Fruit fly (Drosophila melanogaster) whole organism, wandering third instar larva: ENCODE measurements around the gene PIG-Wa.

Experiments
- Abd-B ChIP-seq: fragments of >200 bp; optimal IDR thresholded peaks from 2 replicates; lab custom pipeline; 2017; ENCODE audit warnings: missing biosample characterization, missing genetic modification characterization
- Dfd ChIP-seq: fragments of >200 bp; optimal IDR thresholded peaks from 2 replicates; lab custom pipeline; 2017; ENCODE audit warnings: missing biosample characterization, missing genetic modification characterization
- HLH106 ChIP-seq: fragments of 200-800 bp; optimal IDR thresholded peaks from 3 replicates; lab custom pipeline; 2019; ENCODE audit warnings: missing biosample characterization, mild to moderate bottlenecking, missing genetic modification characterization, moderate library complexity
- Jra ChIP-seq: sonication (Bioruptor generic); optimal IDR thresholded peaks from 2 replicates; lab custom pipeline; 2016; ENCODE audit warnings: missing biosample characterization, missing genetic modification characterization
- Myc ChIP-seq: fragments of >200 bp; optimal IDR thresholded peaks from 2 replicates; lab custom pipeline; 2017
- N ChIP-seq: fragments of >200 bp; optimal IDR thresholded peaks from 2 replicates; lab custom pipeline; 2018; ENCODE audit warnings: missing biosample characterization, missing external identifiers, missing genetic modification characterization
- dsf ChIP-seq: sonication (Bioruptor generic); optimal IDR thresholded peaks from 2 replicates; lab custom pipeline; 2016; ENCODE audit warnings: missing biosample characterization, missing genetic modification characterization, borderline replicate concordance
- fru ChIP-seq: fragments of 200-800 bp; sonication (Bioruptor generic); optimal IDR thresholded peaks from 3 replicates; lab custom pipeline; 2016; ENCODE audit warnings: missing biosample characterization, mild to moderate bottlenecking, missing genetic modification characterization
- jim ChIP-seq: fragments of 175-275, 200-325 bp; sonication (Bioruptor generic); optimal IDR thresholded peaks from 2 replicates; lab custom pipeline; 2016; ENCODE audit warnings: missing biosample characterization, mild to moderate bottlenecking, missing genetic modification characterization
- lola ChIP-seq: fragments of >200 bp; optimal IDR thresholded peaks from 2 replicates; lab custom pipeline; 2017; ENCODE audit warnings: missing biosample characterization, missing genetic modification characterization
- psq ChIP-seq: fragments of 200-800 bp; sonication (Bioruptor generic); optimal IDR thresholded peaks from 3 replicates; lab custom pipeline; 2017; ENCODE audit warnings: missing biosample characterization, mild to moderate bottlenecking, missing genetic modification characterization, moderate library complexity
- sage ChIP-seq: fragments of 200-800 bp; sonication (Bioruptor generic); optimal IDR thresholded peaks from 2 replicates; lab custom pipeline; 2016; ENCODE audit warnings: missing biosample characterization, mild to moderate bottlenecking, missing genetic modification characterization
- sv ChIP-seq: fragments of 200-800 bp; sonication (Bioruptor generic); optimal IDR thresholded peaks from 3 replicates; lab custom pipeline; 2016; ENCODE audit warnings: missing biosample characterization, missing genetic modification characterization
- woc ChIP-seq: sonication (Bioruptor generic); optimal IDR thresholded peaks from 2 replicates; lab custom pipeline; 2016; ENCODE audit warnings: missing biosample characterization, mild to moderate bottlenecking, missing genetic modification characterization

dm6 chr2L:2380805-2381204 lies 2.2 kb upstream of the PIG-Wa start, which contains the start of gene Eogt:
- TF ChIP-seq lola (GFP tag; lab: Kevin White, UChicago) (no peak), Abd-B (GFP tag; lab: Kevin White, UChicago) (no peak), psq (GFP tag; lab: Kevin White, UChicago) (peak; percentile 80), Myc (peak; percentile 21), sv (GFP tag; lab: Kevin White, UChicago) (peak; percentile 85), Jra (GFP tag; lab: Kevin White, UChicago) (no peak), N (GFP tag; lab: Kevin White, UChicago) (no peak), dsf (GFP tag; lab: Kevin White, UChicago) (peak; percentile 67), HLH106 (peak; percentile 97), fru (GFP tag; lab: Kevin White, UChicago) (peak; percentile 85), sage (GFP tag; lab: Kevin White, UChicago) (no peak), woc (peak; percentile 87), Dfd (GFP tag; lab: Kevin White, UChicago) (no peak), jim (GFP tag; lab: Kevin White, UChicago) (peak; percentile 15)
